Worm (Caenorhabditis elegans) whole organism, L4/young adult: ENCODE measurements around the gene C53C11.5.

Experiments
- W03F9.2 ChIP-seq: fragments of 150-350 bp; optimal IDR thresholded peaks from 2 replicates; lab custom pipeline; 2014; ENCODE audit warnings: missing biosample characterization, missing genetic modification characterization
- dao-5 ChIP-seq: sonication (generic microtip); optimal IDR thresholded peaks from 2 replicates; lab custom pipeline; 2016; ENCODE audit warnings: missing genotype, missing genetic modification characterization, moderate library complexity, missing compliant biosample characterization

- TF ChIP-seq W03F9.2 (tag; lab: Kevin White, UChicago) (no peak), dao-5 (tag; lab: Kevin White, UChicago) (no peak)
These were observed 52.3 kb downstream of the C53C11.5 start for ce11 chrX:17386130-17386529.
